Worm (Caenorhabditis elegans): ENCODE results near the gene smex-2.

The smex-2 gene

ce11 chrX:2071392-2072001, 32.2 kb upstream of the smex-2 start (continued):
- TF ChIP-seq unc-86 (tag; optimal IDR thresholded peaks at IDR 0.05), result peak; percentile 74
- TF ChIP-seq ztf-4 (tag; optimal IDR thresholded peaks at IDR 0.05), result no peak
- peak; percentile 88 for TF ChIP-seq zip-4 (GFP tag; optimal IDR thresholded peaks at IDR 0.05)
- peak; percentile 96 for TF ChIP-seq lin-14 (GFP tag; optimal IDR thresholded peaks at IDR 0.05)
- TF ChIP-seq blmp-1 (tag; optimal IDR thresholded peaks at IDR 0.05), result peak; percentile 67
- TF ChIP-seq ceh-88 (GFP tag; IDR thresholded peaks at IDR 0.05), result peak; percentile 39; the same call in 1 of the 2 replicates
- TF ChIP-seq alr-1 (tag; optimal IDR thresholded peaks at IDR 0.05; ENCODE audit: borderline replicate concordance), result no peak
- TF ChIP-seq ets-5 (GFP tag; IDR thresholded peaks at IDR 0.05), result no peak
- no peak for TF ChIP-seq fkh-10 (GFP tag; optimal IDR thresholded peaks at IDR 0.05)
- TF ChIP-seq lin-35 (GFP tag; optimal IDR thresholded peaks at IDR 0.05), result peak; percentile 67 to 80
- TF ChIP-seq nhr-19 (GFP tag; conservative IDR thresholded peaks at IDR 0.05), result peak; percentile 87
- TF ChIP-seq unc-130 (tag; optimal IDR thresholded peaks at IDR 0.05), result peak; percentile 44
- peak; percentile 77 for TF ChIP-seq grh-1 (GFP tag; IDR thresholded peaks at IDR 0.05)
- TF ChIP-seq sox-4 (tag; optimal IDR thresholded peaks at IDR 0.05), result peak; percentile 2
- peak; percentile 10 for TF ChIP-seq mef-2 (tag; optimal IDR thresholded peaks at IDR 0.05)
- TF ChIP-seq fkh-4 (tag; optimal IDR thresholded peaks at IDR 0.05; ENCODE audit: borderline replicate concordance), result no peak
- peak; percentile 91 for TF ChIP-seq nhr-20 (tag; optimal IDR thresholded peaks at IDR 0.05)
- TF ChIP-seq nhr-47 (tag; optimal IDR thresholded peaks at IDR 0.05), result peak; percentile 86
- TF ChIP-seq egl-13 (tag; optimal IDR thresholded peaks at IDR 0.05), result peak; percentile 63
- TF ChIP-seq snu-23 (GFP tag; optimal IDR thresholded peaks at IDR 0.05), result peak; percentile 89
- TF ChIP-seq rnt-1 (tag; optimal IDR thresholded peaks at IDR 0.05), result peak; percentile 93
- no peak for TF ChIP-seq egl-27 (tag; optimal IDR thresholded peaks at IDR 0.05)
- TF ChIP-seq sup-37 (GFP tag; optimal IDR thresholded peaks at IDR 0.05), result peak; percentile 59
- TF ChIP-seq ama-1 (optimal IDR thresholded peaks at IDR 0.05), result no peak
- TF ChIP-seq ceh-82 (tag; optimal IDR thresholded peaks at IDR 0.05), result peak; percentile 52 to 87 (median 64)
- TF ChIP-seq dpl-1 (GFP tag; optimal IDR thresholded peaks at IDR 0.05), result peak; percentile 64 to 65 (median 64)
- no peak for TF ChIP-seq nhr-12 (tag; optimal IDR thresholded peaks at IDR 0.05)
- no peak for TF ChIP-seq aly-2 (tag; optimal IDR thresholded peaks at IDR 0.05)
- TF ChIP-seq fkh-8 (tag; optimal IDR thresholded peaks at IDR 0.05), result peak; percentile 63
- peak; percentile 38 for TF ChIP-seq C04F5.9 (tag; optimal IDR thresholded peaks at IDR 0.05)
- TF ChIP-seq snpc-4 (tag; optimal IDR thresholded peaks at IDR 0.05), result peak; percentile 71
- peak; percentile 83 for TF ChIP-seq nhr-90 (tag; optimal IDR thresholded peaks at IDR 0.05; ENCODE audit: poor library complexity)
- peak; percentile 80 for TF ChIP-seq xbp-1 (tag; optimal IDR thresholded peaks at IDR 0.05)
- no peak for TF ChIP-seq nhr-84 (tag; optimal IDR thresholded peaks at IDR 0.05)
- no peak for TF ChIP-seq nhr-237 (tag; optimal IDR thresholded peaks at IDR 0.05)
- peak; percentile 43 for TF ChIP-seq pax-3 (tag; optimal IDR thresholded peaks at IDR 0.05)
- TF ChIP-seq swsn-7 (tag; optimal IDR thresholded peaks at IDR 0.05), result peak; percentile 83
- peak; percentile 44 for TF ChIP-seq elt-2 (tag; optimal IDR thresholded peaks at IDR 0.05)
- no peak for TF ChIP-seq unc-30 (tag; optimal IDR thresholded peaks at IDR 0.05)
- 0 out of 2 replicates have a peak, but pooled peaks have one; percentile 34 for TF ChIP-seq mab-9 (GFP tag; IDR thresholded peaks at IDR 0.05)
- TF ChIP-seq ztf-11 (tag; optimal IDR thresholded peaks at IDR 0.05), result peak in 1 of 2 experiments; percentile 49
- no peak for TF ChIP-seq ceh-63 (GFP tag; optimal IDR thresholded peaks at IDR 0.05)
- TF ChIP-seq dsc-1 (tag; optimal IDR thresholded peaks at IDR 0.05), result peak; percentile 45
- TF ChIP-seq unc-62 (GFP tag; optimal IDR thresholded peaks at IDR 0.05), result no peak
- TF ChIP-seq C16A3.4 (tag; optimal IDR thresholded peaks at IDR 0.05), result peak; percentile 75
- peak; percentile 96 for TF ChIP-seq F16B12.6 (tag; optimal IDR thresholded peaks at IDR 0.05)
- TF ChIP-seq nhr-85 (tag), result peak; percentile 96
- peak; percentile 22 for TF ChIP-seq lin-15B (tag; optimal IDR thresholded peaks at IDR 0.05)
- TF ChIP-seq irx-1 (tag; optimal IDR thresholded peaks at IDR 0.05), result peak; percentile 70
- TF ChIP-seq hpl-2 (GFP tag; optimal IDR thresholded peaks at IDR 0.05), result no peak
- TF ChIP-seq zag-1 (tag; optimal IDR thresholded peaks at IDR 0.05), result no peak
- no peak for TF ChIP-seq lsy-2 (tag; optimal IDR thresholded peaks at IDR 0.05)
